Fruit fly (Drosophila melanogaster) whole organism, embryonic: ENCODE data around the gene unc-119.

ENCODE experiments used
- Blimp-1 ChIP-seq: fragments of 200-800 bp; sonication (Bioruptor generic); optimal IDR thresholded peaks from 3 replicates; lab custom pipeline; 2018; ENCODE audit warnings: missing biosample characterization, missing genetic modification characterization, mild to moderate bottlenecking, moderate library complexity, missing genetic modification reagents
- CG11247 ChIP-seq: fragments of 200-800 bp; sonication (Bioruptor generic); IDR thresholded peaks from 2 replicates; pipeline ENCODE4 v1.3.6; 2022; ENCODE audit warnings: missing biosample characterization, missing genetic modification characterization
- CG11398 ChIP-seq: fragments of 200-800 bp; sonication (Bioruptor generic); optimal IDR thresholded peaks from 2 replicates; lab custom pipeline; 2016; ENCODE audit warnings: missing biosample characterization, missing genetic modification characterization
- CG12744 ChIP-seq: fragments of 200-800 bp; sonication (Bioruptor generic); optimal IDR thresholded peaks from 2 replicates; lab custom pipeline; 2016; ENCODE audit warnings: missing biosample characterization, missing genetic modification characterization
- CG14014 ChIP-seq: fragments of 200-800 bp; sonication (Bioruptor generic); IDR thresholded peaks from 2 replicates; pipeline ENCODE4 v1.3.6; 2022; ENCODE audit warnings: missing biosample characterization, missing genetic modification characterization
- CG14050 ChIP-seq: fragments of 200-800 bp; sonication (Bioruptor generic); IDR thresholded peaks from 3 replicates; pipeline ENCODE4 v1.3.6; 2022; ENCODE audit warnings: missing biosample characterization, missing genetic modification characterization
- CG14965 ChIP-seq: fragments of 200-800 bp; sonication (Bioruptor generic); optimal IDR thresholded peaks from 2 replicates; lab custom pipeline; 2016; ENCODE audit warnings: missing biosample characterization, missing genetic modification characterization, borderline replicate concordance
- CG15514 ChIP-seq: fragments of 200-800 bp; sonication (Bioruptor generic); optimal IDR thresholded peaks from 3 replicates; lab custom pipeline; 2017; ENCODE audit warnings: missing biosample characterization, missing genetic modification characterization, mild to moderate bottlenecking, moderate library complexity, missing genetic modification reagents
- CG17328 ChIP-seq: fragments of 200-800 bp; sonication (Bioruptor generic); IDR thresholded peaks from 2 replicates; pipeline ENCODE4 v1.3.6; 2022; ENCODE audit warnings: missing biosample characterization, missing genetic modification characterization
- CG18011 ChIP-seq: fragments of 200-800 bp; sonication (Bioruptor generic); optimal IDR thresholded peaks from 2 replicates; lab custom pipeline; 2017; ENCODE audit warnings: missing biosample characterization, missing genetic modification characterization, mild to moderate bottlenecking, moderate library complexity, missing genotype
- CG4328 ChIP-seq: fragments of 200-800 bp; sonication (Bioruptor generic); optimal IDR thresholded peaks from 3 replicates; lab custom pipeline; 2017; ENCODE audit warnings: missing biosample characterization, missing genetic modification reagents, missing genetic modification characterization
- CG5245 ChIP-seq: fragments of 200-800 bp; sonication (Bioruptor generic); optimal IDR thresholded peaks from 3 replicates; lab custom pipeline; 2016; ENCODE audit warnings: missing biosample characterization, missing genetic modification characterization
- CG6175 ChIP-seq: fragments of 200-800 bp; sonication (Bioruptor generic); IDR thresholded peaks from 3 replicates; pipeline ENCODE4 v1.3.6; 2022; ENCODE audit warnings: missing biosample characterization, missing genetic modification characterization
- CG7987 ChIP-seq: fragments of 200-800 bp; sonication (Bioruptor generic); optimal IDR thresholded peaks from 2 replicates; lab custom pipeline; 2018; ENCODE audit warnings: missing biosample characterization, mild to moderate bottlenecking, missing genetic modification characterization, moderate library complexity
- CTCF ChIP-seq: fragments of 200-800 bp; sonication (Bioruptor generic); optimal IDR thresholded peaks from 2 replicates; lab custom pipeline; 2017; ENCODE audit warnings: missing biosample characterization, mild to moderate bottlenecking, missing genetic modification characterization, moderate library complexity
- CrebB ChIP-seq: fragments of 200-800 bp; sonication (Bioruptor generic); optimal IDR thresholded peaks from 3 replicates; lab custom pipeline; 2018; ENCODE audit warnings: missing biosample characterization, mild to moderate bottlenecking, missing genetic modification characterization
- Dref ChIP-seq: fragments of 200-800 bp; sonication (Bioruptor generic); IDR thresholded peaks from 2 replicates; pipeline ENCODE4 v1.3.6; 2022; ENCODE audit warnings: missing biosample characterization, missing genetic modification characterization
- Fer2 ChIP-seq: fragments of 200-800 bp; sonication (Bioruptor generic); optimal IDR thresholded peaks from 2 replicates; lab custom pipeline; 2018; ENCODE audit warnings: missing biosample characterization, mild to moderate bottlenecking, missing genetic modification characterization, moderate library complexity
- Gug ChIP-seq: fragments of 200-800 bp; sonication (Bioruptor generic); IDR thresholded peaks from 4 replicates; pipeline ENCODE4 v1.3.6; 2022; ENCODE audit warnings: missing biosample characterization, missing genetic modification characterization
- Hey ChIP-seq: fragments of 200-800 bp; sonication (Bioruptor generic); optimal IDR thresholded peaks from 3 replicates; lab custom pipeline; 2018; ENCODE audit warnings: missing biosample characterization, mild to moderate bottlenecking, missing genetic modification characterization
- Hr51 ChIP-seq, 2 experiments: fragments of 200-800 bp; sonication (Bioruptor generic); optimal IDR thresholded peaks; 2 replicates in 1 of 2; 3 replicates in 1 of 2; lab custom pipeline; 2016 to 2018; ENCODE audit warnings: missing biosample characterization in 2 of 2, missing genetic modification characterization in 2 of 2, mild to moderate bottlenecking in 1 of 2, moderate library complexity in 1 of 2
- Hsf ChIP-seq: fragments of 200-800 bp; sonication (Bioruptor generic); optimal IDR thresholded peaks from 3 replicates; lab custom pipeline; 2016; ENCODE audit warnings: missing biosample characterization, missing genetic modification characterization
- Med ChIP-seq: fragments of 200-800 bp; sonication (Bioruptor generic); peaks from one replicate; lab custom pipeline; 2016; ENCODE audit warnings: missing biosample characterization, missing genetic modification characterization, mild to moderate bottlenecking, inconsistent platforms, moderate library complexity
- Mrtf ChIP-seq: fragments of 200-800 bp; sonication (Bioruptor generic); IDR thresholded peaks from 3 replicates; pipeline ENCODE4 v1.3.6; 2022; ENCODE audit warnings: missing biosample characterization, missing genetic modification characterization
- NK7.1 ChIP-seq: fragments of 200-800 bp; sonication (Bioruptor generic); optimal IDR thresholded peaks from 3 replicates; lab custom pipeline; 2016; ENCODE audit warnings: missing biosample characterization, missing genetic modification characterization
- Nf-YA ChIP-seq: fragments of 200-800 bp; sonication (Bioruptor generic); IDR thresholded peaks from 2 replicates; pipeline ENCODE4 v1.3.6; 2022; ENCODE audit warnings: missing biosample characterization, missing genetic modification characterization
- Ptx1 ChIP-seq: fragments of 200-800 bp; sonication (Bioruptor generic); IDR thresholded peaks from 2 replicates; pipeline ENCODE4 v1.3.6; 2022; ENCODE audit warnings: missing biosample characterization, missing genetic modification characterization
- Ravus ChIP-seq: fragments of 200-800 bp; sonication (Bioruptor generic); IDR thresholded peaks from 2 replicates; pipeline ENCODE4 v1.3.6; 2022; ENCODE audit warnings: missing biosample characterization, missing genetic modification characterization
- Spps ChIP-seq: fragments of 200-800 bp; sonication (Bioruptor generic); optimal IDR thresholded peaks from 2 replicates; lab custom pipeline; 2018; ENCODE audit warnings: missing biosample characterization, mild to moderate bottlenecking, missing genetic modification characterization
- cad ChIP-seq: fragments of >200 bp; optimal IDR thresholded peaks from 2 replicates; lab custom pipeline; 2017; ENCODE audit warnings: missing biosample characterization, missing genetic modification characterization
- dmrt99B ChIP-seq: fragments of 200-800 bp; sonication (Bioruptor generic); optimal IDR thresholded peaks from 2 replicates; lab custom pipeline; 2018; ENCODE audit warnings: missing biosample characterization, mild to moderate bottlenecking, missing genetic modification characterization, moderate library complexity
- eve ChIP-seq, 2 experiments: fragments of >200 bp; optimal IDR thresholded peaks; 2 replicates each; lab custom pipeline; 2017; ENCODE audit warnings: missing biosample characterization in 2 of 2, missing genetic modification characterization in 2 of 2
- fd102C ChIP-seq: fragments of 200-800 bp; sonication (Bioruptor generic); optimal IDR thresholded peaks from 2 replicates; lab custom pipeline; 2018; ENCODE audit warnings: missing biosample characterization, mild to moderate bottlenecking, missing genetic modification characterization, moderate library complexity
- gfzf ChIP-seq: fragments of 200-800 bp; sonication (Bioruptor generic); optimal IDR thresholded peaks from 2 replicates; lab custom pipeline; 2016; ENCODE audit warnings: missing biosample characterization, mild to moderate bottlenecking, missing genetic modification characterization, moderate library complexity
- grn ChIP-seq: fragments of 200-800 bp; sonication (Bioruptor generic); optimal IDR thresholded peaks from 3 replicates; lab custom pipeline; 2017; ENCODE audit warnings: missing biosample characterization, missing genetic modification characterization
- klu ChIP-seq: fragments of 200-800 bp; sonication (Bioruptor generic); IDR thresholded peaks from 2 replicates; pipeline ENCODE4 v1.3.6; 2022; ENCODE audit warnings: missing biosample characterization, missing genetic modification characterization
- kni ChIP-seq: fragments of 200-800 bp; sonication (Bioruptor generic); optimal IDR thresholded peaks from 3 replicates; lab custom pipeline; 2017; ENCODE audit warnings: mild to moderate bottlenecking, missing biosample characterization, missing genetic modification reagents, missing genetic modification characterization
- lbe ChIP-seq: fragments of 200-800 bp; sonication (Bioruptor generic); optimal IDR thresholded peaks from 2 replicates; lab custom pipeline; 2016; ENCODE audit warnings: missing biosample characterization, mild to moderate bottlenecking, missing genetic modification characterization
- mirr ChIP-seq: fragments of 200-800 bp; sonication (Bioruptor generic); optimal IDR thresholded peaks from 3 replicates; lab custom pipeline; 2018; ENCODE audit warnings: missing biosample characterization, mild to moderate bottlenecking, missing genetic modification characterization
- pfk ChIP-seq: fragments of 200-800 bp; sonication (Bioruptor generic); optimal IDR thresholded peaks from 2 replicates; lab custom pipeline; 2018; ENCODE audit warnings: missing biosample characterization, mild to moderate bottlenecking, missing genetic modification characterization, moderate library complexity
- prd ChIP-seq, 3 experiments: fragments of >200 bp in 2 of 3; fragments of 200-800 bp in 1 of 3; sonication (Bioruptor generic) in 1 of 3; optimal IDR thresholded peaks in 2 of 3; IDR thresholded peaks in 1 of 3; 2 replicates in 2 of 3; 3 replicates in 1 of 3; pipeline versions ENCODE4 v1.3.6 to Lab custom; 2017 to 2022; ENCODE audit warnings: missing biosample characterization in 1 of 3, missing genetic modification characterization in 1 of 3
- pum ChIP-seq: fragments of 200-800 bp; sonication (Bioruptor generic); optimal IDR thresholded peaks from 2 replicates; lab custom pipeline; 2016; ENCODE audit warnings: missing biosample characterization, missing genetic modification characterization
- ro ChIP-seq: fragments of 200-800 bp; sonication (Bioruptor generic); IDR thresholded peaks from 2 replicates; pipeline ENCODE4 v1.3.6; 2022; ENCODE audit warnings: missing biosample characterization, missing genetic modification characterization
- sd ChIP-seq: fragments of 200-800 bp; sonication (Bioruptor generic); optimal IDR thresholded peaks from 3 replicates; lab custom pipeline; 2018; ENCODE audit warnings: missing biosample characterization, mild to moderate bottlenecking, missing genetic modification characterization, moderate library complexity
- sens ChIP-seq: fragments of 200-800 bp; sonication (Bioruptor generic); peaks from one replicate; lab custom pipeline; 2016; ENCODE audit warnings: missing biosample characterization, missing genetic modification characterization
- seq ChIP-seq: fragments of 200-800 bp; sonication (Bioruptor generic); IDR thresholded peaks from 2 replicates; pipeline ENCODE4 v1.3.6; 2022; ENCODE audit warnings: missing biosample characterization, missing genetic modification characterization
- vvl ChIP-seq: fragments of 200-800 bp; sonication (Bioruptor generic); IDR thresholded peaks from 2 replicates; pipeline ENCODE4 v1.3.6; 2022; ENCODE audit warnings: missing biosample characterization, missing genetic modification characterization
- wdn ChIP-seq: fragments of 200-800 bp; sonication (Bioruptor generic); IDR thresholded peaks from 2 replicates; pipeline ENCODE4 v1.3.6; 2022; ENCODE audit warnings: missing biosample characterization, missing genetic modification characterization
- zf30C ChIP-seq: fragments of 200-800 bp; sonication (Bioruptor generic); optimal IDR thresholded peaks from 3 replicates; lab custom pipeline; 2018; ENCODE audit warnings: missing biosample characterization, mild to moderate bottlenecking, missing genetic modification characterization

The unc-119 gene

dm6 chrX:7295973-7296372, 4.9 kb upstream of the unc-119 start:
- no peak for TF ChIP-seq Blimp-1 (GFP tag; lab: Kevin White, UChicago)
- peak; percentile 83 for TF ChIP-seq grn
- TF ChIP-seq Nf-YA (GFP tag; lab: Robert Waterston, UW): no peak
- peak; percentile 55 for TF ChIP-seq Med
- TF ChIP-seq sd (tag; lab: Kevin White, UChicago): peak; percentile 7
- no peak for TF ChIP-seq prd (optimal IDR thresholded peaks at IDR 0.05; lab: Kevin White, UChicago)
- TF ChIP-seq prd (GFP tag; IDR thresholded peaks at IDR 0.05; lab: Robert Waterston, UW): no peak
- TF ChIP-seq kni (GFP tag; lab: Kevin White, UChicago): peak; percentile 79

- peak; percentile 72 for TF ChIP-seq seq (GFP tag; lab: Robert Waterston, UW)
- TF ChIP-seq CG15514 (GFP tag; lab: Kevin White, UChicago): peak; percentile 54
- TF ChIP-seq mirr (GFP tag; lab: Kevin White, UChicago): no peak
- peak; percentile 89 for TF ChIP-seq vvl (GFP tag; lab: Robert Waterston, UW)
- no peak for TF ChIP-seq Dref
- TF ChIP-seq CG7987 (GFP tag; lab: Kevin White, UChicago): peak; percentile 46
- TF ChIP-seq klu (GFP tag; lab: Robert Waterston, UW): peak; percentile 42; the same call in 1 of the 2 replicates
- TF ChIP-seq dmrt99B (tag; lab: Kevin White, UChicago): peak; percentile 95
- peak; percentile 93 for TF ChIP-seq zf30C (GFP tag; lab: Kevin White, UChicago)
- TF ChIP-seq CrebB (tag; lab: Kevin White, UChicago): peak; percentile 78
- TF ChIP-seq CG6175 (GFP tag; lab: Robert Waterston, UW): no peak
- TF ChIP-seq Spps (tag; lab: Kevin White, UChicago): peak; percentile 93
- peak; percentile 53 for TF ChIP-seq pfk (GFP tag; lab: Kevin White, UChicago)
- peak; percentile 27; the same call in 1 of the 2 replicates for TF ChIP-seq Ravus
- no peak for TF ChIP-seq gfzf
- TF ChIP-seq CG12744 (GFP tag; lab: Kevin White, UChicago): no peak
- TF ChIP-seq NK7.1 (GFP tag; lab: Kevin White, UChicago): no peak
- no peak for TF ChIP-seq CG11247 (GFP tag; lab: Robert Waterston, UW)
- peak; percentile 89 for TF ChIP-seq lbe (GFP tag; lab: Kevin White, UChicago)
- no peak for TF ChIP-seq CG11398
- TF ChIP-seq Hsf (GFP tag; lab: Kevin White, UChicago): peak; percentile 70
- TF ChIP-seq Mrtf (GFP tag; lab: Robert Waterston, UW): peak; percentile 72; the same call in 2 of the 3 replicates
- TF ChIP-seq CG17328 (GFP tag; lab: Robert Waterston, UW): peak; percentile 89
- TF ChIP-seq sens: peak; percentile 94
- TF ChIP-seq CG18011: no peak
- peak; percentile 65 for TF ChIP-seq CG5245 (GFP tag; lab: Kevin White, UChicago)
- TF ChIP-seq fd102C (GFP tag; lab: Kevin White, UChicago): peak; percentile 78
- peak; percentile 78 for TF ChIP-seq CG14014
- peak; percentile 73 for TF ChIP-seq Fer2 (tag; lab: Kevin White, UChicago)
- no peak for TF ChIP-seq wdn (GFP tag; lab: Robert Waterston, UW)
- no peak for TF ChIP-seq CG14965 (GFP tag; lab: Kevin White, UChicago)
- peak; percentile 90 for TF ChIP-seq CG4328 (GFP tag; lab: Kevin White, UChicago)
- TF ChIP-seq Ptx1 (GFP tag; lab: Robert Waterston, UW): peak; percentile 87
- TF ChIP-seq eve (GFP tag; optimal IDR thresholded peaks at IDR 0.05; lab: Kevin White, UChicago): peak in 1 of 2 experiments; percentile 96
- no peak for TF ChIP-seq pum (GFP tag; lab: Kevin White, UChicago)
- no peak for TF ChIP-seq cad (GFP tag; lab: Kevin White, UChicago)
- no peak; the same call in 3 of the 4 replicates for TF ChIP-seq Gug (GFP tag; lab: Robert Waterston, UW)
- TF ChIP-seq CTCF (GFP tag; lab: Kevin White, UChicago): peak; percentile 57
- TF ChIP-seq Hey (tag; lab: Kevin White, UChicago): peak; percentile 15
- peak; percentile 76 for TF ChIP-seq CG14050 (GFP tag; lab: Robert Waterston, UW)
- TF ChIP-seq Hr51 (GFP tag; optimal IDR thresholded peaks at IDR 0.05; lab: Kevin White, UChicago): peak in 1 of 2 experiments; percentile 94
- TF ChIP-seq ro: peak; percentile 73; the same call in 1 of the 2 replicates
Observed at dm6 chrX:7293874-7294559, 2.9 kb upstream of the unc-119 start.
